Fruit fly (Drosophila melanogaster): Measurements from ENCODE around the gene CG43307.

Gene CG43307

DNA sequence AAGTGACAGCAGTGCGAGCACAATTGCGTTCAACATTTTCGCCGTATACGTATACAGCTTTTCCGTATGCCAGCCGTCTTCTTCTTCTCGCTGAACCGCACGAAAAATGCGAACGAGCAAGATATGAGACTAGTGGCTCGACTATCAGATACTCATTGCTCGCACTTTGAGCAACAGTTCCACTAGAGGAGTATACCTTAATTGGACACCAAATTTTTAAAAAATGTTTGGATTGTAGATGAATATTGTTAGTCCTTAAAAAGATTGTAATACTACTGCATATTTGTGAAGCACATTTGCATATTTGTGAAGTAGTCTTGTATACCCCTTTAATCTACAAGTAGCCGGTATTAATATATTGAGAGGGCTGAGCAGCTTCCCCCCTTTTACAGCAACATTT, 33.2 kb upstream of the CG43307 start:
- no peak for TF ChIP-seq CG7045 (GFP tag; optimal IDR thresholded peaks at IDR 0.05)
- TF ChIP-seq kay (GFP tag; ENCODE audit: borderline replicate concordance), result no peak

DNA sequence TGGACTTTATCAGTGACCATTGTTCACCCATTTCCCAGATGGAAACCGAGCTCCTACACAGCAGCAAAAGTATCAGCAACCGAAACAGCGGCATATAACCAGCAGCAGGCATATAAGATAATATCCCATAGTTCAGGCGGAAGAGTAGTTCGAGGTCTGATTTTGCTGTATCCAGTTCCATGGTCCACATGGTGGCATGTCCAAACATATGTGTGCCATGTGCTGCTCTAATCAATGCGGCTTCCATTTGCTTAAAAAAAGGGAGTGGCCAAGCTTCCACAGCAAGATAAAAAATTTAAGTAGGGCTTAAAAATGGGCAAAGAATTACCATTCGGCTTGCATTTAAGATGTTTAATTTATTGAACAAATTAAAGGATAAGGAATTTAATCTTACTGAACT, 30.7 kb upstream of the CG43307 start:
- TF ChIP-seq Hr96 (GFP tag; optimal IDR thresholded peaks at IDR 0.05) (no peak), CG11617 (GFP tag; optimal IDR thresholded peaks at IDR 0.05) (no peak), CG14711 (tag; optimal IDR thresholded peaks at IDR 0.05) (no peak), pad (GFP tag; optimal IDR thresholded peaks at IDR 0.05) (no peak), CG7045 (GFP tag; optimal IDR thresholded peaks at IDR 0.05) (no peak)

- no peak for TF ChIP-seq pad (GFP tag; optimal IDR thresholded peaks at IDR 0.05)
- TF ChIP-seq CG7101 (tag; optimal IDR thresholded peaks at IDR 0.05), result no peak
- no peak for TF ChIP-seq Crg-1 (GFP tag; optimal IDR thresholded peaks at IDR 0.05)
- TF ChIP-seq CG12768 (GFP tag; optimal IDR thresholded peaks at IDR 0.05), result no peak
- no peak for TF ChIP-seq Mnt (GFP tag; optimal IDR thresholded peaks at IDR 0.05)
- no peak for TF ChIP-seq cnc (optimal IDR thresholded peaks at IDR 0.05)
- no peak for TF ChIP-seq CG11617 (GFP tag; optimal IDR thresholded peaks at IDR 0.05)
- TF ChIP-seq CG1620 (GFP tag; optimal IDR thresholded peaks at IDR 0.05), result no peak
- TF ChIP-seq CG14711 (tag; optimal IDR thresholded peaks at IDR 0.05), result no peak
- no peak for TF ChIP-seq cic (GFP tag; optimal IDR thresholded peaks at IDR 0.05)
- no peak for TF ChIP-seq CG33017 (tag; optimal IDR thresholded peaks at IDR 0.05)
- TF ChIP-seq Hr96 (GFP tag; optimal IDR thresholded peaks at IDR 0.05), result no peak
- no peak for TF ChIP-seq toe (GFP tag; optimal IDR thresholded peaks at IDR 0.05)
- no peak for TF ChIP-seq tj (GFP tag; optimal IDR thresholded peaks at IDR 0.05)
- TF ChIP-seq bab1 (GFP tag; optimal IDR thresholded peaks at IDR 0.05), result no peak
- no peak for TF ChIP-seq CG7045 (GFP tag; optimal IDR thresholded peaks at IDR 0.05)
These were observed 30.2 kb upstream of the CG43307 start for dm6 chr2L:5781181-5781580.

- TF ChIP-seq bab1 (GFP tag; optimal IDR thresholded peaks at IDR 0.05), result no peak
- TF ChIP-seq CG33017 (tag; optimal IDR thresholded peaks at IDR 0.05), result no peak
- TF ChIP-seq pad (GFP tag; optimal IDR thresholded peaks at IDR 0.05), result no peak
- no peak for TF ChIP-seq CG12768 (GFP tag; optimal IDR thresholded peaks at IDR 0.05)
- no peak for TF ChIP-seq Hr96 (GFP tag; optimal IDR thresholded peaks at IDR 0.05)
- TF ChIP-seq Clk (GFP tag; optimal IDR thresholded peaks at IDR 0.05), result no peak
- no peak for TF ChIP-seq ovo (GFP tag; optimal IDR thresholded peaks at IDR 0.05)
- TF ChIP-seq CG1620 (GFP tag; optimal IDR thresholded peaks at IDR 0.05), result no peak
- TF ChIP-seq cic (GFP tag; optimal IDR thresholded peaks at IDR 0.05), result no peak
- TF ChIP-seq CG7045 (GFP tag; optimal IDR thresholded peaks at IDR 0.05), result no peak
- no peak for TF ChIP-seq CG14711 (tag; optimal IDR thresholded peaks at IDR 0.05)
- no peak for TF ChIP-seq CG7101 (tag; optimal IDR thresholded peaks at IDR 0.05)
- no peak for TF ChIP-seq Crg-1 (GFP tag; optimal IDR thresholded peaks at IDR 0.05)
- no peak for TF ChIP-seq cnc (optimal IDR thresholded peaks at IDR 0.05)
These were observed 28.5 kb upstream of the CG43307 start for dm6 chr2L:5782866-5783265.

- TF ChIP-seq CG12768 (GFP tag; optimal IDR thresholded peaks at IDR 0.05), result no peak
- no peak for TF ChIP-seq Clk (GFP tag; optimal IDR thresholded peaks at IDR 0.05)
- no peak for TF ChIP-seq kay (GFP tag; ENCODE audit: borderline replicate concordance)
- no peak for TF ChIP-seq cnc (optimal IDR thresholded peaks at IDR 0.05)
- TF ChIP-seq CG1620 (GFP tag; optimal IDR thresholded peaks at IDR 0.05), result no peak
- no peak for TF ChIP-seq ovo (GFP tag; optimal IDR thresholded peaks at IDR 0.05)
- TF ChIP-seq Mnt (GFP tag; optimal IDR thresholded peaks at IDR 0.05), result no peak
- TF ChIP-seq CG11617 (GFP tag; optimal IDR thresholded peaks at IDR 0.05), result no peak
- no peak for TF ChIP-seq tj (GFP tag; optimal IDR thresholded peaks at IDR 0.05)
These were observed 27.6 kb upstream of the CG43307 start, which contains the start of gene CG31913 for dm6 chr2L:5783731-5784130. TSS of gene CG31913 (plus strand) at chr2L:5784031.

- TF ChIP-seq cnc (optimal IDR thresholded peaks at IDR 0.05), result no peak
- no peak for TF ChIP-seq CG7101 (tag; optimal IDR thresholded peaks at IDR 0.05)
- TF ChIP-seq Mnt (GFP tag; optimal IDR thresholded peaks at IDR 0.05), result no peak
- TF ChIP-seq Clk (GFP tag; optimal IDR thresholded peaks at IDR 0.05), result no peak
These were observed 22.1 kb upstream of the CG43307 start for dm6 chr2L:5789268-5789667.

- TF ChIP-seq kay (GFP tag; ENCODE audit: borderline replicate concordance), result peak; percentile 8
- TF ChIP-seq CG7045 (GFP tag; optimal IDR thresholded peaks at IDR 0.05), result no peak
These were observed 20.4 kb upstream of the CG43307 start for dm6 chr2L:5790799-5791526.

DNA sequence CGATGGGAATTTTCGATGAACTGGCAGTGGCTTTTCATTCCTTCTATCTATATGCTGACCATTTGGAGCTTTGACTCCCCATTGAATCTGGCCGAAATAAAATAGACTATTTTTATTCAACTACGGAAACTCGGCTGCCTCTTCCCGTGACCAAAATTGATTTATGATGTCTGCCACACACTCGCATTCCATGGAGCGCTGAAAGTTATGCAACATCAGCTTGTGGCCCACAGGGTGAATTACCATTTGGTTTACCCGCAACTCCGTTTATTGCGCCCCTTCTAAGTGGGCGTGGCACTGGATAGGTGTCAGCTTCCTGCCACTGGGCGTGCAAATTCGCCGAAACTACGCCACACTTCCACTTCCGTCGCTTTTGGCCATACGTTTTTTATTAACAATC, 18.3 kb upstream of the CG43307 start:
- no peak for TF ChIP-seq Crg-1 (GFP tag; optimal IDR thresholded peaks at IDR 0.05)
- TF ChIP-seq CG14711 (tag; optimal IDR thresholded peaks at IDR 0.05), result no peak
- no peak for TF ChIP-seq tj (GFP tag; optimal IDR thresholded peaks at IDR 0.05)
- no peak for TF ChIP-seq pad (GFP tag; optimal IDR thresholded peaks at IDR 0.05)
- TF ChIP-seq CG33017 (tag; optimal IDR thresholded peaks at IDR 0.05), result no peak
- TF ChIP-seq cnc (optimal IDR thresholded peaks at IDR 0.05), result no peak
- TF ChIP-seq Hr96 (GFP tag; optimal IDR thresholded peaks at IDR 0.05), result no peak
- TF ChIP-seq CG5204 (GFP tag; optimal IDR thresholded peaks at IDR 0.05), result no peak
- no peak for TF ChIP-seq CG1620 (GFP tag; optimal IDR thresholded peaks at IDR 0.05)
- no peak for TF ChIP-seq CG7045 (GFP tag; optimal IDR thresholded peaks at IDR 0.05)
